Worm (Caenorhabditis elegans): ENCODE measurements around the gene rab-6.1.
A peak's percentile ranks its signal among the peaks of the same experiment; 100 is the strongest.

Gene rab-6.1

ce11 chrIII:8973826-8974225, 31.9 kb downstream of the rab-6.1 start, which contains the start of gene R08D7.5:
Gene R08D7.5 (plus strand): TSS chrIII:8974126.
- TF ChIP-seq mes-2 (tag; optimal IDR thresholded peaks at IDR 0.05; ENCODE audit: poor library complexity, severe bottlenecking) (peak; percentile 43), lin-13 (GFP tag; optimal IDR thresholded peaks at IDR 0.05) (no peak), duxl-1 (tag; optimal IDR thresholded peaks at IDR 0.05; ENCODE audit: poor library complexity) (no peak), nhr-41 (GFP tag; IDR thresholded peaks at IDR 0.05) (no peak), snpc-1.2 (GFP tag; IDR thresholded peaks at IDR 0.05) (no peak)

DNA sequence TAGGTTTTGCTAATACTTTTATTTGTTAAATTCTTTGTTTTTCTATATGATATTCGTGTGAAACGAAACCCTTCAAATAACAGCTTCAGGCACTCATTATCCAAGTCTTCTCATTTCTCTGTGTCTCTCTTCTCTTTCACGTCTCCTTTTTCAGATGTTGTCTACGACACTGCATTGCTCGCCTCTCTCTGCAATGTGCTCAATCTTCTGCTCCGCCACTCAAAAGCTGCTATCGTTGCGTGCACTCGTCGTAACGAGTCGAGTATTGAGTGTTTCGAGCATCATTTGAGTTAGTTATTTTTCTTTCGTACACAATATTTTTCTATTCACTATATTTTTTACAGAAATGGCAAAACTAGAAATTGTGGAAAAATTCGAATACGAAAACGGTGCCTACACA, 32.6 kb downstream of the rab-6.1 start:
- TF ChIP-seq lin-1 (GFP tag; IDR thresholded peaks at IDR 0.05) (no peak), saeg-2 (GFP tag; IDR thresholded peaks at IDR 0.05) (no peak), daf-19 (GFP tag; conservative IDR thresholded peaks at IDR 0.05) (no peak), hmg-1.1 (GFP tag; IDR thresholded peaks at IDR 0.05) (0 out of 2 replicates have a peak, but pooled peaks have one; percentile 36), F49E8.2 (tag; optimal IDR thresholded peaks at IDR 0.05; ENCODE audit: borderline replicate concordance) (no peak)

DNA sequence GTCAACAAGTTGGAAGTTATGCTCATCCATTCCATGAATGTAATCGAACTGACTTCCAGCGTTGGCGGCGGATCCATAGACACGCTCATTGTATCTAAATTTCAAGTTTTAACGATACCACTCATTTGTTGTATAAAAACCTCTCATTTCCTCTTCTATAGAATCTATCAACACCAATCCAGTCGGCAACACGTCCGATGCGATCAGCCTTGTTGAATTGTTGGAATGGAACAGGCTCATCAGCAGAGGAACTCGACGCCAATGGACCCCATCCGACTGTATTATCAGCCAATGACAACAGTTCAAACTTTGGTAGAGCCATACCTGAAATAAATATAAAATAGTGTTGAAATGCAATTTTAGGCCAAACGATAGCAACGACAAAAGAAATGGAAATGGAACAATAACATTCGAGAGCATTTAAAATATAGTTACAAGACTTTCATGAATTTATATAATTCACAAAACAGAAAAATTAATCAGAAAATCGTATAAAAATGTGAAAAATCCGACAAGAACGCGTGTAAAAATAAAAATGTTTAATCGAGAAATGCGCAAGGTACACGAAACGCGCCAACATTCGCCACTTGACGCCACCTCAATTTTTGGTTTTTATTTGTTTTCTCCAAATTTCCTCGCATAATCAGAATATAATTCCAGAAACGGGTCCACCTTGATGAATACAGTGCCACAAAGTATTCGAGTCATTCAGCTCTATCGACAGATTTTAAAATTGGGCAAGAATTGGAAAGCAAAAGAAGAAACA, 34.3 kb downstream of the rab-6.1 start, which contains the start of the genes eif-3.D and R08D7.4:
eif-3.D (minus strand) TSS at position 324 of the 766 bp plus-strand sequence.
R08D7.4 (plus strand) TSS at position 638 of the 766 bp plus-strand sequence.
- no peak for TF ChIP-seq lim-7 (GFP tag; IDR thresholded peaks at IDR 0.05)
- TF ChIP-seq F26F4.8 (GFP tag; conservative IDR thresholded peaks at IDR 0.05), result no peak
- no peak for TF ChIP-seq F10B5.3 (tag; optimal IDR thresholded peaks at IDR 0.05)
- no peak for TF ChIP-seq R02D3.7 (tag; optimal IDR thresholded peaks at IDR 0.05)
- TF ChIP-seq fkh-10 (GFP tag; optimal IDR thresholded peaks at IDR 0.05), result no peak
- TF ChIP-seq ztf-7 (tag; optimal IDR thresholded peaks at IDR 0.05), result peak; percentile 34
- no peak for TF ChIP-seq D1046.2 (GFP tag; IDR thresholded peaks at IDR 0.05)
- TF ChIP-seq mxl-3 (GFP tag; optimal IDR thresholded peaks at IDR 0.05), result peak; percentile 13
- no peak for TF ChIP-seq daf-8 (GFP tag; IDR thresholded peaks at IDR 0.05)
- TF ChIP-seq aha-1 (tag), result peak; percentile 65
- no peak for TF ChIP-seq saeg-2 (GFP tag; IDR thresholded peaks at IDR 0.05)
- no peak for TF ChIP-seq ceh-62 (tag; optimal IDR thresholded peaks at IDR 0.05)
- TF ChIP-seq vab-7 (GFP tag; IDR thresholded peaks at IDR 0.05), result no peak
- TF ChIP-seq pqm-1 (tag; optimal IDR thresholded peaks at IDR 0.05), result no peak
- no peak for TF ChIP-seq unc-39 (tag; optimal IDR thresholded peaks at IDR 0.05)
- TF ChIP-seq lin-39 (tag; optimal IDR thresholded peaks at IDR 0.05), result no peak
- TF ChIP-seq jun-1 (tag; optimal IDR thresholded peaks at IDR 0.05), result no peak
- TF ChIP-seq Y48G9A.11 (GFP tag; IDR thresholded peaks at IDR 0.05), result no peak
- no peak for TF ChIP-seq F49E8.2 (tag; optimal IDR thresholded peaks at IDR 0.05; ENCODE audit: borderline replicate concordance)
- no peak for TF ChIP-seq F44E2.7 (GFP tag; IDR thresholded peaks at IDR 0.05)
- TF ChIP-seq daf-12 (tag; optimal IDR thresholded peaks at IDR 0.05), result no peak
- TF ChIP-seq spr-3 (GFP tag; optimal IDR thresholded peaks at IDR 0.05), result no peak
- TF ChIP-seq dpl-1 (GFP tag; optimal IDR thresholded peaks at IDR 0.05), result peak; percentile 69
- TF ChIP-seq lin-13 (GFP tag; optimal IDR thresholded peaks at IDR 0.05), result no peak
- TF ChIP-seq nhr-25 (tag; optimal IDR thresholded peaks at IDR 0.05; ENCODE audit: borderline replicate concordance, insufficient read depth), result no peak
- no peak for TF ChIP-seq nhr-28 (tag; optimal IDR thresholded peaks at IDR 0.05)
- no peak for TF ChIP-seq mdt-29 (GFP tag; IDR thresholded peaks at IDR 0.05)
- no peak for TF ChIP-seq tra-1 (GFP tag; IDR thresholded peaks at IDR 0.05)
- TF ChIP-seq dmd-6 (GFP tag; IDR thresholded peaks at IDR 0.05), result peak; percentile 45
- peak; percentile 70 for TF ChIP-seq lin-38 (GFP tag; IDR thresholded peaks at IDR 0.05)
- no peak for TF ChIP-seq hif-1 (tag; optimal IDR thresholded peaks at IDR 0.05)
- TF ChIP-seq ceh-32 (tag; optimal IDR thresholded peaks at IDR 0.05; ENCODE audit: poor library complexity), result no peak
- no peak for TF ChIP-seq nhr-76 (tag; optimal IDR thresholded peaks at IDR 0.05)
- no peak for TF ChIP-seq Y5F2A.4 (GFP tag; optimal IDR thresholded peaks at IDR 0.05)
- no peak for TF ChIP-seq ZK546.5 (tag; optimal IDR thresholded peaks at IDR 0.05)
- TF ChIP-seq hlh-30 (tag; optimal IDR thresholded peaks at IDR 0.05; ENCODE audit: insufficient read depth), result no peak
- no peak for TF ChIP-seq nhr-102 (tag; optimal IDR thresholded peaks at IDR 0.05)
- TF ChIP-seq mxl-2 (GFP tag; conservative IDR thresholded peaks at IDR 0.05), result no peak
- TF ChIP-seq nhr-10 (tag; optimal IDR thresholded peaks at IDR 0.05), result no peak

Data from whole organism, L4 larva.